Fruit fly (Drosophila melanogaster) whole organism, embryonic: ENCODE measurements around the gene CG3104.

Experiments used
- Awh ChIP-seq: fragments of 200-800 bp; sonication (Bioruptor generic); IDR thresholded peaks from 2 replicates; pipeline ENCODE4, ENCODE4 v1.3.6; 2022; ENCODE audit warnings: missing biosample characterization, missing genetic modification characterization
- CG1024 ChIP-seq: fragments of 200-800 bp; sonication (Bioruptor generic); IDR thresholded peaks from 2 replicates; pipeline ENCODE4 v1.3.6; 2022; ENCODE audit warnings: missing biosample characterization, missing genetic modification characterization
- CG10274 ChIP-seq: fragments of 200-800 bp; sonication (Bioruptor generic); optimal IDR thresholded peaks from 3 replicates; lab custom pipeline; 2017; ENCODE audit warnings: missing biosample characterization, mild to moderate bottlenecking, missing genetic modification characterization
- CG10654 ChIP-seq: fragments of 200-800 bp; sonication (Bioruptor generic); optimal IDR thresholded peaks from 2 replicates; lab custom pipeline; 2016; ENCODE audit warnings: missing biosample characterization, missing genetic modification characterization
- CG11560 ChIP-seq: fragments of 200-800 bp; sonication (Bioruptor generic); IDR thresholded peaks from 3 replicates; pipeline ENCODE4 v1.3.6; 2022; ENCODE audit warnings: missing biosample characterization, missing genetic modification characterization
- CG12071 ChIP-seq: fragments of 200-800 bp; sonication (Bioruptor generic); optimal IDR thresholded peaks from 3 replicates; lab custom pipeline; 2018; ENCODE audit warnings: missing biosample characterization, mild to moderate bottlenecking, missing genetic modification characterization
- CG1529 ChIP-seq: fragments of 200-800 bp; sonication (Bioruptor generic); optimal IDR thresholded peaks from 3 replicates; lab custom pipeline; 2018; ENCODE audit warnings: missing biosample characterization, missing genetic modification characterization
- CG15696 ChIP-seq: fragments of 200-800 bp; sonication (Bioruptor generic); optimal IDR thresholded peaks from 2 replicates; lab custom pipeline; 2019; ENCODE audit warnings: missing biosample characterization, mild to moderate bottlenecking, missing genetic modification characterization, moderate library complexity
- CG17186 ChIP-seq: fragments of 200-800 bp; sonication (Bioruptor generic); optimal IDR thresholded peaks from 3 replicates; lab custom pipeline; 2017; ENCODE audit warnings: missing biosample characterization, missing genetic modification reagents, missing genetic modification characterization
- CG17328 ChIP-seq: fragments of 200-800 bp; sonication (Bioruptor generic); IDR thresholded peaks from 2 replicates; pipeline ENCODE4 v1.3.6; 2022; ENCODE audit warnings: missing biosample characterization, missing genetic modification characterization
- CG17359 ChIP-seq: fragments of 200-800 bp; sonication (Bioruptor generic); optimal IDR thresholded peaks from 3 replicates; lab custom pipeline; 2018; ENCODE audit warnings: missing biosample characterization, mild to moderate bottlenecking, missing genetic modification characterization, moderate library complexity
- CG17568 ChIP-seq: fragments of 200-800 bp; sonication (Bioruptor generic); optimal IDR thresholded peaks from 2 replicates; lab custom pipeline; 2018; ENCODE audit warnings: missing biosample characterization, mild to moderate bottlenecking, missing genetic modification characterization, moderate library complexity
- CG1792 ChIP-seq: fragments of 200-800 bp; sonication (Bioruptor generic); optimal IDR thresholded peaks from 2 replicates; lab custom pipeline; 2016; ENCODE audit warnings: missing biosample characterization, missing genetic modification characterization
- CG18599 ChIP-seq: fragments of 200-800 bp; sonication (Bioruptor generic); optimal IDR thresholded peaks from 3 replicates; lab custom pipeline; 2017; ENCODE audit warnings: missing biosample characterization, missing genetic modification characterization, mild to moderate bottlenecking, moderate library complexity, missing genetic modification reagents
- CG3838 ChIP-seq: fragments of 200-800 bp; sonication (Bioruptor generic); optimal IDR thresholded peaks from 3 replicates; lab custom pipeline; 2016; ENCODE audit warnings: missing biosample characterization, missing genetic modification characterization
- CG4404 ChIP-seq: fragments of 200-800 bp; sonication (Bioruptor generic); IDR thresholded peaks from 2 replicates; pipeline ENCODE4 v1.3.6; 2022; ENCODE audit warnings: missing biosample characterization, missing genetic modification characterization
- CG5180 ChIP-seq: fragments of 200-800 bp; sonication (Bioruptor generic); optimal IDR thresholded peaks from 3 replicates; lab custom pipeline; 2017; ENCODE audit warnings: missing biosample characterization, missing genetic modification characterization, mild to moderate bottlenecking, moderate library complexity, missing genetic modification reagents
- CG6254 ChIP-seq: fragments of 200-800 bp; sonication (Bioruptor generic); optimal IDR thresholded peaks from 3 replicates; lab custom pipeline; 2017; ENCODE audit warnings: mild to moderate bottlenecking, missing biosample characterization, missing genetic modification reagents, missing genetic modification characterization
- CG6683 ChIP-seq: fragments of 200-800 bp; sonication (Bioruptor generic); optimal IDR thresholded peaks from 2 replicates; lab custom pipeline; 2017; ENCODE audit warnings: missing biosample characterization, mild to moderate bottlenecking, missing genetic modification characterization, missing genetic modification reagents
- CG7556 ChIP-seq: fragments of 200-800 bp; sonication (Bioruptor generic); optimal IDR thresholded peaks from 2 replicates; lab custom pipeline; 2017; ENCODE audit warnings: missing biosample characterization, mild to moderate bottlenecking, missing genetic modification characterization
- CG7963 ChIP-seq: fragments of 200-800 bp; sonication (Bioruptor generic); IDR thresholded peaks from 3 replicates; pipeline ENCODE4 v1.3.6; 2022; ENCODE audit warnings: missing biosample characterization, missing genetic modification characterization; ENCODE audit not compliant: partially characterized antibody
- CG8281 ChIP-seq: fragments of 200-800 bp; sonication (Bioruptor generic); optimal IDR thresholded peaks from 2 replicates; lab custom pipeline; 2018; ENCODE audit warnings: missing biosample characterization, mild to moderate bottlenecking, missing genetic modification characterization, moderate library complexity
- CTCF ChIP-seq: fragments of 200-800 bp; sonication (Bioruptor generic); optimal IDR thresholded peaks from 2 replicates; lab custom pipeline; 2017; ENCODE audit warnings: missing biosample characterization, mild to moderate bottlenecking, missing genetic modification characterization, moderate library complexity
- CrebB ChIP-seq: fragments of 200-800 bp; sonication (Bioruptor generic); optimal IDR thresholded peaks from 3 replicates; lab custom pipeline; 2018; ENCODE audit warnings: missing biosample characterization, mild to moderate bottlenecking, missing genetic modification characterization
- Elba2 ChIP-seq: fragments of 200-800 bp; sonication (Bioruptor generic); optimal IDR thresholded peaks from 3 replicates; lab custom pipeline; 2016; ENCODE audit warnings: missing biosample characterization, missing genetic modification characterization
- Ets65A ChIP-seq: fragments of 200-800 bp; sonication (Bioruptor generic); peaks from one replicate; lab custom pipeline; 2016; ENCODE audit warnings: missing biosample characterization, missing genetic modification characterization
- H2.0 ChIP-seq: fragments of 200-800 bp; sonication (Bioruptor generic); IDR thresholded peaks from 2 replicates; pipeline ENCODE4 v1.3.6; 2022; ENCODE audit warnings: missing biosample characterization, missing genetic modification characterization
- Max ChIP-seq: fragments of 200-800 bp; sonication (Bioruptor generic); optimal IDR thresholded peaks from 2 replicates; lab custom pipeline; 2016; ENCODE audit warnings: missing biosample characterization, mild to moderate bottlenecking, missing genetic modification characterization
- Med ChIP-seq: fragments of 200-800 bp; sonication (Bioruptor generic); peaks from one replicate; lab custom pipeline; 2016; ENCODE audit warnings: missing biosample characterization, missing genetic modification characterization, mild to moderate bottlenecking, inconsistent platforms, moderate library complexity
- NK7.1 ChIP-seq: fragments of 200-800 bp; sonication (Bioruptor generic); optimal IDR thresholded peaks from 3 replicates; lab custom pipeline; 2016; ENCODE audit warnings: missing biosample characterization, missing genetic modification characterization
- Pdp1 ChIP-seq, 2 experiments: fragments of 200-800 bp; sonication (Bioruptor generic); optimal IDR thresholded peaks; 3 replicates each; lab custom pipeline; 2016; ENCODE audit warnings: missing biosample characterization in 2 of 2, missing genetic modification characterization in 2 of 2, mild to moderate bottlenecking in 1 of 2, moderate library complexity in 1 of 2
- Sox100B ChIP-seq: fragments of 200-800 bp; sonication (Bioruptor generic); optimal IDR thresholded peaks from 3 replicates; lab custom pipeline; 2018; ENCODE audit warnings: missing biosample characterization, mild to moderate bottlenecking, missing genetic modification characterization
- Sry-β ChIP-seq: fragments of 200-800 bp; sonication (Bioruptor generic); optimal IDR thresholded peaks from 2 replicates; lab custom pipeline; 2018; ENCODE audit warnings: missing biosample characterization, mild to moderate bottlenecking, missing genetic modification characterization, moderate library complexity
- Taf1 ChIP-seq: fragments of 200-800 bp; sonication (Bioruptor generic); IDR thresholded peaks from 2 replicates; pipeline ENCODE4 v1.3.6; 2022; ENCODE audit warnings: missing biosample characterization, missing genetic modification characterization
- al ChIP-seq: fragments of 200-800 bp; sonication (Bioruptor generic); IDR thresholded peaks from 2 replicates; pipeline ENCODE4 v1.3.6; 2022; ENCODE audit warnings: missing biosample characterization, missing genetic modification characterization
- caup ChIP-seq: fragments of 200-800 bp; sonication (Bioruptor generic); optimal IDR thresholded peaks from 3 replicates; lab custom pipeline; 2017; ENCODE audit warnings: missing biosample characterization, mild to moderate bottlenecking, missing genetic modification characterization, moderate library complexity; ENCODE audit not compliant: severe bottlenecking
- chn ChIP-seq: fragments of 200-800 bp; sonication (Bioruptor generic); optimal IDR thresholded peaks from 2 replicates; lab custom pipeline; 2016; ENCODE audit warnings: missing biosample characterization, missing genetic modification characterization
- dan ChIP-seq: fragments of 200-800 bp; sonication (Bioruptor generic); IDR thresholded peaks from 2 replicates; pipeline ENCODE4 v1.3.6; 2022; ENCODE audit warnings: missing biosample characterization, missing genetic modification characterization
- dm ChIP-seq: fragments of 200-800 bp; sonication (Bioruptor generic); optimal IDR thresholded peaks from 3 replicates; lab custom pipeline; 2016; ENCODE audit warnings: missing biosample characterization, missing genetic modification characterization
- dysf ChIP-seq: fragments of 200-800 bp; sonication (Bioruptor generic); IDR thresholded peaks from 3 replicates; pipeline ENCODE4 v1.3.6; 2022; ENCODE audit warnings: missing biosample characterization, missing genetic modification characterization
- gce ChIP-seq: fragments of 200-800 bp; sonication (Bioruptor generic); IDR thresholded peaks from 3 replicates; pipeline ENCODE4 v1.3.6; 2022; ENCODE audit warnings: missing biosample characterization, missing genetic modification characterization
- hkb ChIP-seq, 2 experiments: fragments of 200-800 bp in 1 of 2; fragments of >200 bp in 1 of 2; sonication (Bioruptor generic) in 1 of 2; IDR thresholded peaks in 1 of 2; optimal IDR thresholded peaks in 1 of 2; 2 replicates each; pipeline versions ENCODE4 v1.3.6 to Lab custom; 2017 to 2022; ENCODE audit warnings: missing biosample characterization in 1 of 2, missing genetic modification characterization in 1 of 2
- jing ChIP-seq: fragments of 200-800 bp; sonication (Bioruptor generic); optimal IDR thresholded peaks from 2 replicates; lab custom pipeline; 2018; ENCODE audit warnings: missing biosample characterization, mild to moderate bottlenecking, missing genetic modification characterization
- onecut ChIP-seq: fragments of 200-800 bp; sonication (Bioruptor generic); IDR thresholded peaks from 2 replicates; pipeline ENCODE4 v1.3.6; 2022; ENCODE audit warnings: missing biosample characterization, missing genetic modification characterization
- pan ChIP-seq, 4 experiments: fragments of >200 bp in 3 of 4; fragments of 200-800 bp in 1 of 4; sonication (Bioruptor generic) in 1 of 4; optimal IDR thresholded peaks in 3 of 4; IDR thresholded peaks in 1 of 4; 2 replicates each; pipeline versions ENCODE4 v1.3.6 to Lab custom; 2017 to 2022; ENCODE audit warnings: missing biosample characterization in 2 of 4, missing genetic modification characterization in 2 of 4, mixed read lengths in 1 of 4
- sqz ChIP-seq: fragments of 200-800 bp; sonication (Bioruptor generic); optimal IDR thresholded peaks from 3 replicates; lab custom pipeline; 2018; ENCODE audit warnings: missing biosample characterization, mild to moderate bottlenecking, missing genetic modification characterization
- stc ChIP-seq: fragments of 200-800 bp; sonication (Bioruptor generic); IDR thresholded peaks from 2 replicates; pipeline ENCODE4 v1.3.6; 2022; ENCODE audit warnings: missing biosample characterization, missing genetic modification characterization
- twi ChIP-seq: fragments of 200-800 bp; optimal IDR thresholded peaks from 2 replicates; lab custom pipeline; 2019; ENCODE audit warnings: missing biosample characterization, mild to moderate bottlenecking, missing genetic modification characterization, moderate library complexity
- wek ChIP-seq: fragments of 200-800 bp; sonication (Bioruptor generic); optimal IDR thresholded peaks from 3 replicates; lab custom pipeline; 2018; ENCODE audit warnings: missing biosample characterization, mild to moderate bottlenecking, missing genetic modification characterization, moderate library complexity
- zf30C ChIP-seq: fragments of 200-800 bp; sonication (Bioruptor generic); optimal IDR thresholded peaks from 3 replicates; lab custom pipeline; 2018; ENCODE audit warnings: missing biosample characterization, mild to moderate bottlenecking, missing genetic modification characterization

CG3104 gene

DNA sequence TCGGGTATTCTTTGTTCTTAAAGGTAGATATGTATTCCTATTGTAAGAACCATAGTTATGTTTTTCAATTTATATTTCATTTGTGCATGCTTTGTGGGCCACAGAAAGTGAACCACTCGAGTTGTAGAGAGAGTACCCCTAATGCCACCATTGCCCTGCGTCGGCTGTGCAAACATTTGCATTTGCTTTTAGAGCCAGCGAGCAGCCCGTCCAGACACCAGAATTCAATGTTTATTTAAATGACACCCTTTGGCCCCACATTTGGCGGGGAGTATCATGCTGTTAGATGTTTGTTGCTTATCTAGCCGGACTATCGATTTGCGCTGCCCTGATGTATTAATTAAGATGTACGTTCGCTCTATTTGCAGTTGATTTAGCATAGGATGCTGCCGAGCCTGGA is 9.0 kb upstream of the CG3104 start (continued):
- no peak for TF ChIP-seq Max
- peak; percentile 15 for TF ChIP-seq CG10274 (GFP tag; lab: Kevin White, UChicago)
- TF ChIP-seq jing (GFP tag; lab: Kevin White, UChicago) = no peak
- peak; percentile 26; the same call in 1 of the 2 replicates for TF ChIP-seq stc (GFP tag; lab: Robert Waterston, UW)
- no peak for TF ChIP-seq CG6683
- TF ChIP-seq sqz (GFP tag; lab: Kevin White, UChicago) = peak; percentile 35
- peak; percentile 11 for TF ChIP-seq CG18599 (GFP tag; lab: Kevin White, UChicago)
- peak; percentile 0 for TF ChIP-seq CG1529 (GFP tag; lab: Kevin White, UChicago)
- TF ChIP-seq hkb (optimal IDR thresholded peaks at IDR 0.05; lab: Kevin White, UChicago) = no peak
- peak; percentile 50 for TF ChIP-seq hkb (GFP tag; IDR thresholded peaks at IDR 0.05; lab: Robert Waterston, UW)
- peak; percentile 25 for TF ChIP-seq CG5180 (GFP tag; lab: Kevin White, UChicago)
- no peak for TF ChIP-seq Ets65A (GFP tag; lab: Kevin White, UChicago)
- 0 out of 3 replicates have a peak, but pooled peaks have one; percentile 43 for TF ChIP-seq gce (GFP tag; lab: Robert Waterston, UW)
- no peak for TF ChIP-seq Elba2 (GFP tag; lab: Kevin White, UChicago)
- TF ChIP-seq CG17328 (GFP tag; lab: Robert Waterston, UW) = peak; percentile 20; the same call in 1 of the 2 replicates
- no peak for TF ChIP-seq CG3838
- no peak for TF ChIP-seq CG4404 (GFP tag; lab: Robert Waterston, UW)
- TF ChIP-seq Sox100B (GFP tag; lab: Kevin White, UChicago) = peak; percentile 21
- TF ChIP-seq CG17359 = peak; percentile 16
- no peak for TF ChIP-seq CG11560
- peak; percentile 14 for TF ChIP-seq CG17186
- 0 out of 3 replicates have a peak, but pooled peaks have one; percentile 6 for TF ChIP-seq dysf (GFP tag; lab: Robert Waterston, UW)
- no peak for TF ChIP-seq chn
- TF ChIP-seq Taf1 = no peak
- TF ChIP-seq CrebB (tag; lab: Kevin White, UChicago) = peak; percentile 9
- peak; percentile 7 for TF ChIP-seq CG7556 (GFP tag; lab: Kevin White, UChicago)
- TF ChIP-seq CG1024 (GFP tag; lab: Robert Waterston, UW) = peak; percentile 67; the same call in 1 of the 2 replicates
- no peak for TF ChIP-seq CTCF (GFP tag; lab: Kevin White, UChicago)
- TF ChIP-seq onecut (GFP tag; lab: Robert Waterston, UW) = peak; percentile 42; the same call in 1 of the 2 replicates
- TF ChIP-seq CG8281 (tag; lab: Kevin White, UChicago) = no peak
- no peak for TF ChIP-seq Pdp1 (GFP tag; optimal IDR thresholded peaks at IDR 0.05; lab: Kevin White, UChicago)
- TF ChIP-seq Awh (GFP tag; lab: Robert Waterston, UW) = peak; percentile 24; the same call in 1 of the 2 replicates
- TF ChIP-seq Sry-β (GFP tag; lab: Kevin White, UChicago) = no peak
- no peak for TF ChIP-seq H2.0 (GFP tag; lab: Robert Waterston, UW)
- TF ChIP-seq CG12071 (GFP tag; lab: Kevin White, UChicago) = peak; percentile 59
- TF ChIP-seq wek (GFP tag; lab: Kevin White, UChicago) = peak; percentile 90
- TF ChIP-seq twi (tag; lab: Kevin White, UChicago) = no peak
- peak; percentile 6 for TF ChIP-seq CG10654 (GFP tag; lab: Kevin White, UChicago)
- no peak for TF ChIP-seq NK7.1
- peak; percentile 49 for TF ChIP-seq caup
- TF ChIP-seq al (GFP tag; lab: Robert Waterston, UW) = no peak
- peak; percentile 66 for TF ChIP-seq Med (GFP tag; lab: Kevin White, UChicago)
- no peak for TF ChIP-seq zf30C (GFP tag; lab: Kevin White, UChicago)
- peak; percentile 2 for TF ChIP-seq CG15696 (tag; lab: Kevin White, UChicago)
- peak; percentile 4 for TF ChIP-seq CG1792 (GFP tag; lab: Kevin White, UChicago)
- TF ChIP-seq dm (GFP tag; lab: Kevin White, UChicago) = no peak
- no peak for TF ChIP-seq dan
- TF ChIP-seq pan (optimal IDR thresholded peaks at IDR 0.05; lab: Kevin White, UChicago) = no peak
- TF ChIP-seq pan (GFP tag; optimal IDR thresholded peaks at IDR 0.05 in 1 of 2, IDR thresholded peaks at IDR 0.05 in 1 of 2) = peak in 1 of 2 experiments; percentile 5
- no peak for TF ChIP-seq CG7963 (GFP tag; lab: Robert Waterston, UW)
- peak; percentile 22 for TF ChIP-seq CG6254 (GFP tag; lab: Kevin White, UChicago)
- peak; percentile 62 for TF ChIP-seq CG17568 (GFP tag; lab: Kevin White, UChicago)
